Worm (Caenorhabditis elegans) whole organism, young adult: ENCODE measurements around the gene nhr-228.

ENCODE experiments used
- Y56A3A.18 ChIP-seq: fragments of 200-800 bp; sonication (Bioruptor generic); IDR thresholded peaks from 2 replicates; pipeline ENCODE4 v1.3.6; 2022; ENCODE audit warnings: missing genetic modification reagents, missing genetic modification characterization, missing compliant biosample characterization
- snpc-3.4 ChIP-seq: sonication (generic microtip); optimal IDR thresholded peaks from 2 replicates; lab custom pipeline; 2017; ENCODE audit warnings: missing genetic modification characterization, mild to moderate bottlenecking, missing compliant biosample characterization, antibody characterized with exemption, moderate library complexity, missing genotype, missing genetic modification reagents
- snpc-4 ChIP-seq, 5 experiments: fragments of 150-350 bp in 1 of 5; sonication (generic microtip) in 4 of 5; optimal IDR thresholded peaks; 2 replicates each; lab custom pipeline; 2014 to 2018; ENCODE audit warnings: missing genetic modification characterization in 5 of 5, missing biosample characterization in 3 of 5, antibody characterized with exemption in 2 of 5, mild to moderate bottlenecking in 2 of 5, missing compliant biosample characterization in 2 of 5, missing genotype in 2 of 5, moderate library complexity in 2 of 5, missing genetic modification reagents in 1 of 5
- tbx-9 ChIP-seq: sonication (generic microtip); optimal IDR thresholded peaks from 2 replicates; lab custom pipeline; 2016; ENCODE audit warnings: borderline replicate concordance, missing genetic modification characterization, inconsistent platforms, missing compliant biosample characterization

- TF ChIP-seq Y56A3A.18 (GFP tag; lab: Robert Waterston, UW) = no peak
- TF ChIP-seq snpc-3.4 (tag; lab: Kevin White, UChicago) = no peak
- TF ChIP-seq tbx-9 = no peak
- no peak for TF ChIP-seq snpc-4 (GFP tag; optimal IDR thresholded peaks at IDR 0.05; lab: Kevin White, UChicago)
- no peak for TF ChIP-seq snpc-4 (tag; optimal IDR thresholded peaks at IDR 0.05; lab: Kevin White, UChicago)
These were observed 24.8 kb downstream of the nhr-228 start for ce11 chrV:2306383-2306782.
